Worm (Caenorhabditis elegans) whole organism, L4 larva: ENCODE data around the gene T05H10.4.

Source experiments
- F10B5.3 ChIP-seq: sonication (generic microtip); optimal IDR thresholded peaks from 2 replicates; lab custom pipeline; 2016; ENCODE audit warnings: mild to moderate bottlenecking, missing genetic modification characterization, missing compliant biosample characterization
- F37D6.2 ChIP-seq: sonication (generic microtip); optimal IDR thresholded peaks from 2 replicates; lab custom pipeline; 2016; ENCODE audit warnings: mild to moderate bottlenecking, missing genetic modification characterization, missing compliant biosample characterization
- F44E2.7 ChIP-seq: fragments of 200-800 bp; sonication (Bioruptor generic); IDR thresholded peaks from 2 replicates; pipeline ENCODE4 v2.1.2; 2022; ENCODE audit warnings: missing genetic modification characterization, missing compliant biosample characterization
- T20F7.1 ChIP-seq: fragments of 200-800 bp; sonication (Bioruptor generic); optimal IDR thresholded peaks from 2 replicates; lab custom pipeline; 2018; ENCODE audit warnings: mild to moderate bottlenecking, missing genetic modification characterization, missing compliant biosample characterization
- Y5F2A.4 ChIP-seq: fragments of 200-800 bp; sonication (Bioruptor generic); optimal IDR thresholded peaks from 2 replicates; lab custom pipeline; 2018; ENCODE audit warnings: mild to moderate bottlenecking, missing genetic modification characterization, missing compliant biosample characterization
- ZK337.2 ChIP-seq: fragments of 200-800 bp; sonication (Bioruptor generic); IDR thresholded peaks from 2 replicates; pipeline ENCODE4 v1.3.6; 2022; ENCODE audit warnings: missing genetic modification reagents, missing genetic modification characterization, missing compliant biosample characterization
- ZK546.5 ChIP-seq, 2 experiments: sonication (generic microtip); optimal IDR thresholded peaks; 2 replicates each; lab custom pipeline; 2017; ENCODE audit warnings: missing biosample characterization in 2 of 2, missing genetic modification characterization in 2 of 2
- ama-1 ChIP-seq: fragments of 150-350 bp; optimal IDR thresholded peaks from 2 replicates; lab custom pipeline; 2014; ENCODE audit warnings: inconsistent platforms, mixed read lengths
- ceh-28 ChIP-seq: fragments of 150-350 bp; optimal IDR thresholded peaks from 2 replicates; lab custom pipeline; 2014; ENCODE audit warnings: missing biosample characterization, missing genetic modification reagents, missing genetic modification characterization
- ceh-44 ChIP-seq: fragments of 200-800 bp; sonication (Bioruptor generic); IDR thresholded peaks from 2 replicates; pipeline ENCODE4 v1.3.6; 2022; ENCODE audit warnings: missing genetic modification reagents, missing genetic modification characterization, missing compliant biosample characterization
- ceh-82 ChIP-seq: sonication (generic microtip); optimal IDR thresholded peaks from 2 replicates; lab custom pipeline; 2017; ENCODE audit warnings: missing biosample characterization, missing genetic modification characterization
- daf-19 ChIP-seq: fragments of 200-800 bp; sonication (Bioruptor generic); conservative IDR thresholded peaks from 2 replicates; pipeline ENCODE4 v1.3.6; 2022; ENCODE audit warnings: missing genetic modification characterization, missing compliant biosample characterization
- daf-8 ChIP-seq: fragments of 200-800 bp; sonication (Bioruptor generic); IDR thresholded peaks from 2 replicates; pipeline ENCODE4 v1.3.6; 2022; ENCODE audit warnings: missing genetic modification characterization, missing compliant biosample characterization
- dmd-8 ChIP-seq: fragments of 200-800 bp; sonication (Bioruptor generic); IDR thresholded peaks from 2 replicates; pipeline ENCODE4 v1.3.6; 2022; ENCODE audit warnings: missing genetic modification characterization, missing compliant biosample characterization
- dmd-9 ChIP-seq: fragments of 200-800 bp; sonication (Bioruptor generic); IDR thresholded peaks from 2 replicates; pipeline ENCODE4 v1.3.6; 2022; ENCODE audit warnings: missing genetic modification reagents, missing genetic modification characterization, missing compliant biosample characterization
- fos-1 ChIP-seq: fragments of 150-350 bp; optimal IDR thresholded peaks from 2 replicates; lab custom pipeline; 2014; ENCODE audit warnings: missing biosample characterization, missing genetic modification characterization
- hif-1 ChIP-seq, 2 experiments: sonication (generic microtip); optimal IDR thresholded peaks; 2 replicates each; lab custom pipeline; 2016 to 2017; ENCODE audit warnings: missing compliant biosample characterization in 2 of 2, missing genetic modification characterization in 2 of 2, missing genetic modification reagents in 2 of 2, missing genotype in 2 of 2, mild to moderate bottlenecking in 1 of 2
- hlh-11 ChIP-seq: fragments of 200-800 bp; sonication (Bioruptor generic); optimal IDR thresholded peaks from 2 replicates; lab custom pipeline; 2018; ENCODE audit warnings: mild to moderate bottlenecking, missing genetic modification characterization, missing compliant biosample characterization
- hlh-30 ChIP-seq: sonication (generic microtip); optimal IDR thresholded peaks from 2 replicates; lab custom pipeline; 2017; ENCODE audit warnings: antibody characterized with exemption, mild to moderate bottlenecking, missing genetic modification characterization, missing compliant biosample characterization; ENCODE audit not compliant: insufficient read depth
- hmg-1.1 ChIP-seq: fragments of 200-800 bp; sonication (Bioruptor generic); IDR thresholded peaks from 2 replicates; pipeline ENCODE4 v1.3.6; 2022; ENCODE audit warnings: missing genetic modification reagents, missing genetic modification characterization, missing compliant biosample characterization
- lim-7 ChIP-seq: fragments of 200-800 bp; sonication (Bioruptor generic); IDR thresholded peaks from 2 replicates; pipeline ENCODE4 v1.3.6; 2022; ENCODE audit warnings: missing genetic modification characterization, missing compliant biosample characterization
- lin-1 ChIP-seq: fragments of 200-800 bp; sonication (Bioruptor generic); IDR thresholded peaks from 2 replicates; pipeline ENCODE4 v1.3.6; 2022; ENCODE audit warnings: missing genetic modification reagents, missing genetic modification characterization, missing compliant biosample characterization
- lin-13 ChIP-seq: fragments of 150-350 bp; optimal IDR thresholded peaks from 2 replicates; lab custom pipeline; 2014; ENCODE audit warnings: missing biosample characterization, missing genetic modification reagents, missing genetic modification characterization
- lin-29 ChIP-seq: fragments of 200-800 bp; sonication (Bioruptor generic); IDR thresholded peaks from 2 replicates; pipeline ENCODE4 v1.3.6; 2022; ENCODE audit warnings: missing genetic modification reagents, missing genetic modification characterization, missing compliant biosample characterization
- lir-3 ChIP-seq: sonication (generic microtip); optimal IDR thresholded peaks from 2 replicates; lab custom pipeline; 2016; ENCODE audit warnings: mild to moderate bottlenecking, missing genetic modification characterization, missing compliant biosample characterization
- mdl-1 ChIP-seq, 2 experiments: fragments of 150-350 bp in 1 of 2; sonication (generic microtip) in 1 of 2; optimal IDR thresholded peaks; 2 replicates each; lab custom pipeline; 2014 to 2017; ENCODE audit warnings: missing biosample characterization in 2 of 2, missing genetic modification characterization in 2 of 2
- mdt-29 ChIP-seq: fragments of 200-800 bp; sonication (Bioruptor generic); IDR thresholded peaks from 2 replicates; pipeline ENCODE4 v1.3.6; 2022; ENCODE audit warnings: missing genetic modification reagents, missing genetic modification characterization, missing compliant biosample characterization
- mes-2 ChIP-seq: sonication (generic microtip); optimal IDR thresholded peaks from 2 replicates; lab custom pipeline; 2016; ENCODE audit warnings: missing genotype, mild to moderate bottlenecking, missing genetic modification characterization, missing compliant biosample characterization; ENCODE audit not compliant: poor library complexity, severe bottlenecking
- mxl-3 ChIP-seq: fragments of 200-800 bp; sonication (Bioruptor generic); optimal IDR thresholded peaks from 2 replicates; lab custom pipeline; 2018; ENCODE audit warnings: mild to moderate bottlenecking, missing genetic modification characterization, missing compliant biosample characterization
- nhr-102 ChIP-seq: sonication (generic microtip); optimal IDR thresholded peaks from 2 replicates; lab custom pipeline; 2016; ENCODE audit warnings: mild to moderate bottlenecking, missing genetic modification characterization, moderate library complexity, missing compliant biosample characterization
- nhr-11 ChIP-seq: fragments of 150-350 bp; optimal IDR thresholded peaks from 2 replicates; lab custom pipeline; 2014; ENCODE audit warnings: missing biosample characterization, missing genetic modification characterization
- nhr-111 ChIP-seq: fragments of 200-800 bp; sonication (Bioruptor generic); optimal IDR thresholded peaks from 2 replicates; lab custom pipeline; 2018; ENCODE audit warnings: mild to moderate bottlenecking, missing genetic modification characterization, missing compliant biosample characterization
- nhr-25 ChIP-seq: sonication (generic microtip); optimal IDR thresholded peaks from 2 replicates; lab custom pipeline; 2017; ENCODE audit warnings: missing genetic modification characterization, mild to moderate bottlenecking, missing compliant biosample characterization, antibody characterized with exemption, moderate library complexity, borderline replicate concordance; ENCODE audit not compliant: insufficient read depth
- nhr-41 ChIP-seq: fragments of 200-800 bp; sonication (Bioruptor generic); IDR thresholded peaks from 2 replicates; pipeline ENCODE4 v1.3.6; 2022; ENCODE audit warnings: missing genetic modification reagents, missing genetic modification characterization, missing compliant biosample characterization
- nhr-42 ChIP-seq: fragments of 200-800 bp; sonication (Bioruptor generic); IDR thresholded peaks from 2 replicates; pipeline ENCODE4 v1.3.6; 2022; ENCODE audit warnings: missing genetic modification characterization, missing compliant biosample characterization
- nhr-6 ChIP-seq: fragments of 150-350 bp; optimal IDR thresholded peaks from 2 replicates; lab custom pipeline; 2014; ENCODE audit warnings: missing biosample characterization, missing genetic modification characterization
- nhr-77 ChIP-seq: fragments of 150-350 bp; optimal IDR thresholded peaks from 2 replicates; lab custom pipeline; 2014; ENCODE audit warnings: missing biosample characterization, missing genetic modification characterization
- php-3 ChIP-seq: fragments of 200-800 bp; sonication (Bioruptor generic); IDR thresholded peaks from 2 replicates; pipeline ENCODE4 v1.3.6; 2022; ENCODE audit warnings: missing genetic modification reagents, missing genetic modification characterization, missing compliant biosample characterization
- pqm-1 ChIP-seq: sonication (generic microtip); optimal IDR thresholded peaks from 2 replicates; lab custom pipeline; 2017; ENCODE audit warnings: missing biosample characterization, missing genetic modification characterization
- skn-1 ChIP-seq: fragments of 150-350 bp; optimal IDR thresholded peaks from 2 replicates; lab custom pipeline; 2014; ENCODE audit warnings: missing biosample characterization, missing genetic modification characterization
- snpc-1.2 ChIP-seq: fragments of 200-800 bp; sonication (Bioruptor generic); IDR thresholded peaks from 2 replicates; pipeline ENCODE4 v1.3.6; 2022; ENCODE audit warnings: missing genetic modification reagents, missing genetic modification characterization, missing compliant biosample characterization
- snpc-4 ChIP-seq: fragments of 150-350 bp; optimal IDR thresholded peaks from 2 replicates; lab custom pipeline; 2014; ENCODE audit warnings: missing biosample characterization, missing genetic modification characterization
- tag-97 ChIP-seq: fragments of 200-800 bp; sonication (Bioruptor generic); IDR thresholded peaks from 2 replicates; pipeline ENCODE4 v1.3.6; 2022; ENCODE audit warnings: missing genetic modification characterization, missing compliant biosample characterization
- unc-130 ChIP-seq: sonication (generic microtip); optimal IDR thresholded peaks from 2 replicates; lab custom pipeline; 2016; ENCODE audit warnings: missing genetic modification reagents, missing genetic modification characterization, missing compliant biosample characterization
- unc-39 ChIP-seq: sonication (generic microtip); optimal IDR thresholded peaks from 2 replicates; lab custom pipeline; 2017; ENCODE audit warnings: missing biosample characterization, missing genetic modification characterization
- zag-1 ChIP-seq: fragments of 150-350 bp; optimal IDR thresholded peaks from 2 replicates; lab custom pipeline; 2014; ENCODE audit warnings: missing biosample characterization, missing genetic modification characterization
- zfp-3 ChIP-seq: fragments of 200-800 bp; sonication (Bioruptor generic); conservative IDR thresholded peaks from 2 replicates; pipeline ENCODE4 v1.3.6; 2022; ENCODE audit warnings: missing genetic modification reagents, missing genetic modification characterization, missing compliant biosample characterization
- zip-11 ChIP-seq: fragments of 200-800 bp; sonication (Bioruptor generic); IDR thresholded peaks from 2 replicates; pipeline ENCODE4 v1.3.6; 2022; ENCODE audit warnings: missing genetic modification characterization, missing compliant biosample characterization
- ztf-11 ChIP-seq: fragments of 150-350 bp; optimal IDR thresholded peaks from 2 replicates; lab custom pipeline; 2014; ENCODE audit warnings: missing biosample characterization, missing genetic modification characterization

Gene T05H10.4

DNA sequence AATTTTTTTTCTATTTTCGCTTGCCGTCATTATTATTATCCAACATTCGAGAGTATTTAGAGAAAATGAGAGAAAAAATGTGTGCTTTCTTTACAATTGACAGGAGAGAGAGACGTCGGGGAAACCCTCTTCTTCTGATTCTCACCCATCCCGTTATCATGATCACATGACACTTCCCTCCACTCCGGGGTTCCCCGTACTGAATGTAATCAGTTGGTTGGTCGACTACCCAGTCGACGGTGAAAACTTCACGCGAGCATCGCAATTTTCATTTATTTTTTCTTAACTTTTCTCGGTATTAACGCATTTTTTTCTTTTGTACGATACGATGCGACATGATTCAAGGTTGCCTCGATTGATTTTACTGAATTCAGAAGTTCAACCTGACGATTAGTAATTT lies 36.8 kb upstream of the T05H10.4 start (continued):
- TF ChIP-seq ZK546.5 (tag; optimal IDR thresholded peaks at IDR 0.05; lab: Kevin White, UChicago): no peak
- TF ChIP-seq lim-7: no peak
- TF ChIP-seq dmd-9 (GFP tag; lab: Robert Waterston, UW): no peak
- TF ChIP-seq ceh-44 (GFP tag; lab: Robert Waterston, UW): no peak
- TF ChIP-seq unc-39 (tag; lab: Kevin White, UChicago): no peak
- TF ChIP-seq pqm-1 (tag; lab: Kevin White, UChicago): peak; percentile 11

- TF ChIP-seq dmd-9 (GFP tag; lab: Robert Waterston, UW): no peak
- TF ChIP-seq ceh-82 (tag; lab: Kevin White, UChicago): no peak
- no peak for TF ChIP-seq ama-1
- TF ChIP-seq php-3 (GFP tag; lab: Robert Waterston, UW): 0 out of 2 replicates have a peak, but pooled peaks have one; percentile 54
- no peak for TF ChIP-seq Y5F2A.4 (GFP tag; lab: Kevin White, UChicago)
- TF ChIP-seq nhr-6: peak; percentile 40
- peak; percentile 78 for TF ChIP-seq mxl-3 (GFP tag; lab: Kevin White, UChicago)
- peak; percentile 53 for TF ChIP-seq nhr-25 (tag; lab: Kevin White, UChicago)
- TF ChIP-seq F37D6.2 (tag; lab: Kevin White, UChicago): no peak
- no peak for TF ChIP-seq ceh-28 (tag; lab: Kevin White, UChicago)
- no peak for TF ChIP-seq ZK337.2 (GFP tag; lab: Robert Waterston, UW)
- peak in 1 of 2 experiments; percentile 81 for TF ChIP-seq hif-1 (tag; optimal IDR thresholded peaks at IDR 0.05; lab: Kevin White, UChicago)
- TF ChIP-seq nhr-102 (tag; lab: Kevin White, UChicago): peak; percentile 36
- no peak for TF ChIP-seq nhr-42
- peak; percentile 95 for TF ChIP-seq hlh-30 (tag; lab: Kevin White, UChicago)
- no peak for TF ChIP-seq daf-19 (GFP tag; lab: Robert Waterston, UW)
- TF ChIP-seq lir-3 (tag; lab: Kevin White, UChicago): no peak
- peak; percentile 86 to 96 for TF ChIP-seq mdl-1 (tag; optimal IDR thresholded peaks at IDR 0.05; lab: Kevin White, UChicago)
- peak; percentile 97 for TF ChIP-seq hlh-11 (tag; lab: Kevin White, UChicago)
- TF ChIP-seq nhr-11 (tag; lab: Kevin White, UChicago): peak; percentile 23
- TF ChIP-seq mdt-29 (GFP tag; lab: Robert Waterston, UW): peak; percentile 73; the same call in 1 of the 2 replicates
- TF ChIP-seq hmg-1.1: peak; percentile 31
- TF ChIP-seq mes-2 (tag; lab: Kevin White, UChicago): peak; percentile 44
- TF ChIP-seq pqm-1 (tag; lab: Kevin White, UChicago): peak; percentile 58
- TF ChIP-seq tag-97: no peak
- peak; percentile 60; the same call in 1 of the 2 replicates for TF ChIP-seq lin-1 (GFP tag; lab: Robert Waterston, UW)
- no peak for TF ChIP-seq snpc-4
- no peak for TF ChIP-seq nhr-41 (GFP tag; lab: Robert Waterston, UW)
- no peak for TF ChIP-seq lin-29 (GFP tag; lab: Robert Waterston, UW)
- no peak for TF ChIP-seq zag-1
- 0 out of 2 replicates have a peak, but pooled peaks have one; percentile 18 for TF ChIP-seq zfp-3
- no peak for TF ChIP-seq ztf-11
- TF ChIP-seq lin-13 (GFP tag; lab: Kevin White, UChicago): peak; percentile 13
- no peak for TF ChIP-seq lim-7
- no peak for TF ChIP-seq F10B5.3
- TF ChIP-seq zip-11 (GFP tag; lab: Robert Waterston, UW): no peak
- no peak for TF ChIP-seq daf-8
- no peak for TF ChIP-seq dmd-8
- peak; percentile 78 for TF ChIP-seq T20F7.1 (GFP tag; lab: Kevin White, UChicago)
- no peak for TF ChIP-seq nhr-111 (GFP tag; lab: Kevin White, UChicago)
- no peak for TF ChIP-seq skn-1 (tag; lab: Kevin White, UChicago)
- peak; percentile 70 for TF ChIP-seq fos-1 (tag; lab: Kevin White, UChicago)
- no peak for TF ChIP-seq unc-39 (tag; lab: Kevin White, UChicago)
- peak; percentile 81 for TF ChIP-seq nhr-77
- TF ChIP-seq snpc-1.2: no peak
- TF ChIP-seq unc-130 (GFP tag; lab: Kevin White, UChicago): no peak
- TF ChIP-seq F44E2.7: no peak
These were observed 36.2 kb upstream of the T05H10.4 start for ce11 chrII:8016761-8017160.
